Fruit fly (Drosophila melanogaster): Measurements from ENCODE around the gene mip130.
A peak's percentile ranks its signal among the peaks of the same experiment; 100 is the strongest.

The mip130 gene

dm6 chrX:1944245-1945114 lies 36.4 kb downstream of the mip130 start (continued):
- no peak for TF ChIP-seq CG13296 (GFP tag; optimal IDR thresholded peaks at IDR 0.05)
- TF ChIP-seq fru (optimal IDR thresholded peaks at IDR 0.05), result no peak
- peak in 1 of 2 experiments; percentile 51 for TF ChIP-seq Hr51 (GFP tag; optimal IDR thresholded peaks at IDR 0.05)
- TF ChIP-seq prd (optimal IDR thresholded peaks at IDR 0.05), result no peak
- TF ChIP-seq prd (GFP tag; IDR thresholded peaks at IDR 0.05), result peak; percentile 68
- no peak for TF ChIP-seq CG2129 (GFP tag; IDR thresholded peaks at IDR 0.05; ENCODE audit: partially characterized antibody)
- TF ChIP-seq CG1602 (GFP tag; optimal IDR thresholded peaks at IDR 0.05), result peak; percentile 27
- TF ChIP-seq Dref (GFP tag; IDR thresholded peaks at IDR 0.05), result no peak
- TF ChIP-seq Med (GFP tag), result peak; percentile 95
- no peak for TF ChIP-seq insv (GFP tag; optimal IDR thresholded peaks at IDR 0.05)
- TF ChIP-seq CG10462 (GFP tag; optimal IDR thresholded peaks at IDR 0.05), result no peak
- TF ChIP-seq Optix (GFP tag; IDR thresholded peaks at IDR 0.05), result peak; percentile 52; the same call in 2 of the 3 replicates
- TF ChIP-seq trh (GFP tag; optimal IDR thresholded peaks at IDR 0.05), result no peak
- peak; percentile 47 for TF ChIP-seq CG13894 (tag; optimal IDR thresholded peaks at IDR 0.05)
- peak; percentile 76 for TF ChIP-seq Rfx (GFP tag; IDR thresholded peaks at IDR 0.05)
- peak; percentile 93 for TF ChIP-seq sens (GFP tag)
- no peak for TF ChIP-seq Eip74EF (GFP tag; optimal IDR thresholded peaks at IDR 0.05)
- no peak for TF ChIP-seq seq (GFP tag; IDR thresholded peaks at IDR 0.05)
- TF ChIP-seq ssp (GFP tag; IDR thresholded peaks at IDR 0.05), result peak; percentile 42; the same call in 1 of the 2 replicates
- TF ChIP-seq D19B (GFP tag; optimal IDR thresholded peaks at IDR 0.05), result no peak

dm6 chrX:1945241-1945640 lies 37.2 kb downstream of the mip130 start:
- TF ChIP-seq crol (GFP tag; IDR thresholded peaks at IDR 0.05) (peak; percentile 41; the same call in 1 of the 2 replicates), CG2120 (GFP tag; optimal IDR thresholded peaks at IDR 0.05) (no peak), pfk (GFP tag; optimal IDR thresholded peaks at IDR 0.05) (peak; percentile 89), CG8290 (GFP tag; optimal IDR thresholded peaks at IDR 0.05) (peak; percentile 74), CG8290 (tag; optimal IDR thresholded peaks at IDR 0.05) (peak in 1 of 2 experiments; percentile 49), sens (GFP tag) (peak; percentile 26), CG15601 (tag; optimal IDR thresholded peaks at IDR 0.05) (no peak)

- peak; percentile 96 for TF ChIP-seq CG33213 (GFP tag; optimal IDR thresholded peaks at IDR 0.05)
- peak; percentile 75 for TF ChIP-seq danr (GFP tag; IDR thresholded peaks at IDR 0.05)
- TF ChIP-seq CrebB (tag; optimal IDR thresholded peaks at IDR 0.05), result peak; percentile 93
- no peak for TF ChIP-seq CG14860 (GFP tag; IDR thresholded peaks at IDR 0.05; ENCODE audit: partially characterized antibody)
- peak; percentile 92 for TF ChIP-seq dysf (GFP tag; IDR thresholded peaks at IDR 0.05)
- TF ChIP-seq toy (GFP tag; IDR thresholded peaks at IDR 0.05), result peak; percentile 75
- no peak for TF ChIP-seq Lpt (GFP tag; optimal IDR thresholded peaks at IDR 0.05)
- peak; percentile 57 for TF ChIP-seq schlank (tag; optimal IDR thresholded peaks at IDR 0.05)
- no peak for TF ChIP-seq Opbp (GFP tag; IDR thresholded peaks at IDR 0.05; ENCODE audit: partially characterized antibody)
- TF ChIP-seq maf-S (GFP tag; optimal IDR thresholded peaks at IDR 0.05), result peak; percentile 92
- TF ChIP-seq CG17912 (GFP tag; optimal IDR thresholded peaks at IDR 0.05), result peak; percentile 76
- TF ChIP-seq hth (optimal IDR thresholded peaks at IDR 0.05), result no peak
- 0 out of 2 replicates have a peak, but pooled peaks have one; percentile 14 for TF ChIP-seq Dref (GFP tag; IDR thresholded peaks at IDR 0.05)
- peak; percentile 3 for TF ChIP-seq Dp (GFP tag; optimal IDR thresholded peaks at IDR 0.05)
- peak; percentile 55 for TF ChIP-seq Sry-δ (GFP tag; optimal IDR thresholded peaks at IDR 0.05)
- peak; percentile 98 for TF ChIP-seq CG31441 (GFP tag; IDR thresholded peaks at IDR 0.05)
- no peak for TF ChIP-seq CG1832 (GFP tag; optimal IDR thresholded peaks at IDR 0.05)
- peak; percentile 82 for TF ChIP-seq zfh2 (GFP tag; optimal IDR thresholded peaks at IDR 0.05)
- peak; percentile 68 for TF ChIP-seq CG10321 (GFP tag; IDR thresholded peaks at IDR 0.05)
- TF ChIP-seq kni (GFP tag; optimal IDR thresholded peaks at IDR 0.05), result peak; percentile 95
- peak; percentile 91 for TF ChIP-seq CG12104 (GFP tag; optimal IDR thresholded peaks at IDR 0.05)
- peak; percentile 96 for TF ChIP-seq CoRest (tag; optimal IDR thresholded peaks at IDR 0.05)
Measured at dm6 chrX:1947178-1947872, 39.3 kb downstream of the mip130 start.
